Fruit fly (Drosophila melanogaster) whole organism, embryonic: Measurements from ENCODE around the gene CG44837.

Source experiments
- ATbp ChIP-seq: fragments of 200-800 bp; sonication (Bioruptor generic); optimal IDR thresholded peaks from 2 replicates; lab custom pipeline; 2017; ENCODE audit warnings: missing biosample characterization, mild to moderate bottlenecking, missing genetic modification characterization, missing genetic modification reagents
- Ada2b ChIP-seq: fragments of 200-800 bp; sonication (Bioruptor generic); IDR thresholded peaks from 2 replicates; pipeline ENCODE4 v1.3.6; 2022; ENCODE audit warnings: missing biosample characterization, missing genetic modification characterization
- Atf3 ChIP-seq: fragments of 200-800 bp; sonication (Bioruptor generic); optimal IDR thresholded peaks from 3 replicates; lab custom pipeline; 2016; ENCODE audit warnings: missing biosample characterization, missing genetic modification characterization
- Bteb2 ChIP-seq: fragments of 200-800 bp; sonication (Bioruptor generic); optimal IDR thresholded peaks from 2 replicates; lab custom pipeline; 2016; ENCODE audit warnings: missing biosample characterization, missing genetic modification characterization
- CG10147 ChIP-seq: fragments of 200-800 bp; sonication (Bioruptor generic); optimal IDR thresholded peaks from 2 replicates; lab custom pipeline; 2019; ENCODE audit warnings: missing biosample characterization, mild to moderate bottlenecking, missing genetic modification characterization, moderate library complexity
- CG1233 ChIP-seq: fragments of 200-800 bp; sonication (Bioruptor generic); optimal IDR thresholded peaks from 4 replicates; lab custom pipeline; 2018; ENCODE audit warnings: missing biosample characterization, mild to moderate bottlenecking, missing genetic modification characterization
- CG12391 ChIP-seq: fragments of 200-800 bp; sonication (Bioruptor generic); optimal IDR thresholded peaks from 3 replicates; lab custom pipeline; 2018; ENCODE audit warnings: missing biosample characterization, mild to moderate bottlenecking, missing genetic modification characterization, moderate library complexity
- CG30431 ChIP-seq: fragments of 200-800 bp; sonication (Bioruptor generic); optimal IDR thresholded peaks from 2 replicates; lab custom pipeline; 2017; ENCODE audit warnings: missing biosample characterization, missing genetic modification characterization
- CG3163 ChIP-seq: fragments of 200-800 bp; sonication (Bioruptor generic); optimal IDR thresholded peaks from 3 replicates; lab custom pipeline; 2016; ENCODE audit warnings: missing biosample characterization, missing genetic modification characterization
- CG3995 ChIP-seq: fragments of 200-800 bp; sonication (Bioruptor generic); optimal IDR thresholded peaks from 3 replicates; lab custom pipeline; 2016; ENCODE audit warnings: missing biosample characterization, missing genetic modification characterization
- CG4424 ChIP-seq: fragments of 200-800 bp; sonication (Bioruptor generic); optimal IDR thresholded peaks from 3 replicates; lab custom pipeline; 2016; ENCODE audit warnings: missing biosample characterization, missing genetic modification characterization
- CG4730 ChIP-seq: fragments of 200-800 bp; sonication (Bioruptor generic); IDR thresholded peaks from 2 replicates; pipeline ENCODE4 v1.3.6; 2022; ENCODE audit warnings: missing biosample characterization, missing genetic modification characterization
- CG6689 ChIP-seq: fragments of 200-800 bp; sonication (Bioruptor generic); IDR thresholded peaks from 2 replicates; pipeline ENCODE4 v1.3.6; 2022; ENCODE audit warnings: missing biosample characterization, missing genetic modification characterization
- CG7556 ChIP-seq: fragments of 200-800 bp; sonication (Bioruptor generic); optimal IDR thresholded peaks from 2 replicates; lab custom pipeline; 2017; ENCODE audit warnings: missing biosample characterization, mild to moderate bottlenecking, missing genetic modification characterization
- CG8944 ChIP-seq: fragments of 200-800 bp; sonication (Bioruptor generic); optimal IDR thresholded peaks from 3 replicates; lab custom pipeline; 2016; ENCODE audit warnings: missing biosample characterization, missing genetic modification characterization
- CG9609 ChIP-seq: fragments of 200-800 bp; sonication (Bioruptor generic); optimal IDR thresholded peaks from 3 replicates; lab custom pipeline; 2016; ENCODE audit warnings: missing biosample characterization, missing genetic modification characterization
- Dref ChIP-seq: fragments of 200-800 bp; sonication (Bioruptor generic); IDR thresholded peaks from 2 replicates; pipeline ENCODE4 v1.3.6; 2022; ENCODE audit warnings: missing biosample characterization, missing genetic modification characterization
- Eip74EF ChIP-seq, 2 experiments: fragments of 200-800 bp in 1 of 2; fragments of >200 bp in 1 of 2; sonication (Bioruptor generic) in 1 of 2; optimal IDR thresholded peaks; 2 replicates each; lab custom pipeline; 2017 to 2019; ENCODE audit warnings: missing biosample characterization in 2 of 2, missing genetic modification characterization in 2 of 2, mild to moderate bottlenecking in 1 of 2, moderate library complexity in 1 of 2
- Lhr ChIP-seq: fragments of 200-800 bp; sonication (Bioruptor generic); optimal IDR thresholded peaks from 3 replicates; lab custom pipeline; 2017; ENCODE audit warnings: mild to moderate bottlenecking, missing biosample characterization, missing genetic modification reagents, missing genetic modification characterization
- Sox100B ChIP-seq: fragments of 200-800 bp; sonication (Bioruptor generic); optimal IDR thresholded peaks from 3 replicates; lab custom pipeline; 2018; ENCODE audit warnings: missing biosample characterization, mild to moderate bottlenecking, missing genetic modification characterization
- ac ChIP-seq: fragments of 200-800 bp; sonication (Bioruptor generic); optimal IDR thresholded peaks from 3 replicates; lab custom pipeline; 2017; ENCODE audit warnings: missing biosample characterization, mild to moderate bottlenecking, missing genetic modification characterization
- ara ChIP-seq: fragments of 200-800 bp; sonication (Bioruptor generic); IDR thresholded peaks from 2 replicates; pipeline ENCODE4 v1.3.6; 2022; ENCODE audit warnings: missing biosample characterization, missing genetic modification characterization
- bigmax ChIP-seq: fragments of 200-800 bp; sonication (Bioruptor generic); optimal IDR thresholded peaks from 2 replicates; lab custom pipeline; 2018; ENCODE audit warnings: missing biosample characterization, mild to moderate bottlenecking, missing genetic modification characterization
- corto ChIP-seq: fragments of 200-800 bp; sonication (Bioruptor generic); optimal IDR thresholded peaks from 2 replicates; lab custom pipeline; 2016; ENCODE audit warnings: missing biosample characterization, mild to moderate bottlenecking, missing genetic modification characterization, moderate library complexity
- danr ChIP-seq: fragments of 200-800 bp; sonication (Bioruptor generic); IDR thresholded peaks from 2 replicates; pipeline ENCODE4 v1.3.6; 2022; ENCODE audit warnings: missing biosample characterization, missing genetic modification characterization
- dmrt99B ChIP-seq: fragments of 200-800 bp; sonication (Bioruptor generic); optimal IDR thresholded peaks from 2 replicates; lab custom pipeline; 2018; ENCODE audit warnings: missing biosample characterization, mild to moderate bottlenecking, missing genetic modification characterization, moderate library complexity
- exex ChIP-seq: fragments of 200-800 bp; sonication (Bioruptor generic); optimal IDR thresholded peaks from 4 replicates; lab custom pipeline; 2018; ENCODE audit warnings: missing biosample characterization, mild to moderate bottlenecking, missing genetic modification characterization, moderate library complexity
- gcm2 ChIP-seq: fragments of 200-800 bp; sonication (Bioruptor generic); optimal IDR thresholded peaks from 2 replicates; lab custom pipeline; 2016; ENCODE audit warnings: missing biosample characterization, missing genetic modification characterization
- ind ChIP-seq: fragments of 200-800 bp; sonication (Bioruptor generic); optimal IDR thresholded peaks from 3 replicates; lab custom pipeline; 2016; ENCODE audit warnings: missing biosample characterization, missing genetic modification characterization
- jumu ChIP-seq: fragments of 200-800 bp; sonication (Bioruptor generic); optimal IDR thresholded peaks from 3 replicates; lab custom pipeline; 2016; ENCODE audit warnings: missing biosample characterization, missing genetic modification characterization
- kah ChIP-seq: fragments of 200-800 bp; sonication (Bioruptor generic); optimal IDR thresholded peaks from 2 replicates; lab custom pipeline; 2018; ENCODE audit warnings: missing biosample characterization, mild to moderate bottlenecking, missing genetic modification characterization
- lilli ChIP-seq: fragments of 200-800 bp; sonication (Bioruptor generic); optimal IDR thresholded peaks from 3 replicates; lab custom pipeline; 2016; ENCODE audit warnings: missing biosample characterization, missing genetic modification characterization
- nmo ChIP-seq: fragments of 200-800 bp; sonication (Bioruptor generic); optimal IDR thresholded peaks from 2 replicates; lab custom pipeline; 2018; ENCODE audit warnings: missing biosample characterization, mild to moderate bottlenecking, missing genetic modification characterization, moderate library complexity
- pan ChIP-seq, 4 experiments: fragments of >200 bp in 3 of 4; fragments of 200-800 bp in 1 of 4; sonication (Bioruptor generic) in 1 of 4; optimal IDR thresholded peaks in 3 of 4; IDR thresholded peaks in 1 of 4; 2 replicates each; pipeline versions ENCODE4 v1.3.6 to Lab custom; 2017 to 2022; ENCODE audit warnings: missing biosample characterization in 2 of 4, missing genetic modification characterization in 2 of 4, mixed read lengths in 1 of 4
- pb ChIP-seq: fragments of 200-800 bp; sonication (Bioruptor generic); optimal IDR thresholded peaks from 3 replicates; lab custom pipeline; 2016; ENCODE audit warnings: missing biosample characterization, missing genetic modification characterization
- so ChIP-seq: fragments of 200-800 bp; sonication (Bioruptor generic); IDR thresholded peaks from 3 replicates; pipeline ENCODE4 v1.3.6; 2022; ENCODE audit warnings: missing biosample characterization, missing genetic modification characterization
- vnd ChIP-seq: fragments of 200-800 bp; sonication (Bioruptor generic); IDR thresholded peaks from 3 replicates; pipeline ENCODE4 v1.3.6; 2022; ENCODE audit warnings: missing biosample characterization, missing genetic modification characterization; ENCODE audit not compliant: partially characterized antibody

The CG44837 gene

dm6 chr3L:11966104-11966503 is 27.4 kb upstream of the CG44837 start, which contains the start of gene prc (continued):
- TF ChIP-seq pan (optimal IDR thresholded peaks at IDR 0.05; lab: Kevin White, UChicago) (no peak), pan (GFP tag; optimal IDR thresholded peaks at IDR 0.05 in 1 of 2, IDR thresholded peaks at IDR 0.05 in 1 of 2) (no peak), CG1233 (GFP tag; lab: Kevin White, UChicago) (no peak), Bteb2 (GFP tag; lab: Kevin White, UChicago) (no peak), CG4424 (GFP tag; lab: Kevin White, UChicago) (no peak), CG30431 (GFP tag; lab: Kevin White, UChicago) (no peak), ac (GFP tag; lab: Kevin White, UChicago) (no peak), corto (GFP tag; lab: Kevin White, UChicago) (no peak), pb (GFP tag; lab: Kevin White, UChicago) (no peak)

DNA sequence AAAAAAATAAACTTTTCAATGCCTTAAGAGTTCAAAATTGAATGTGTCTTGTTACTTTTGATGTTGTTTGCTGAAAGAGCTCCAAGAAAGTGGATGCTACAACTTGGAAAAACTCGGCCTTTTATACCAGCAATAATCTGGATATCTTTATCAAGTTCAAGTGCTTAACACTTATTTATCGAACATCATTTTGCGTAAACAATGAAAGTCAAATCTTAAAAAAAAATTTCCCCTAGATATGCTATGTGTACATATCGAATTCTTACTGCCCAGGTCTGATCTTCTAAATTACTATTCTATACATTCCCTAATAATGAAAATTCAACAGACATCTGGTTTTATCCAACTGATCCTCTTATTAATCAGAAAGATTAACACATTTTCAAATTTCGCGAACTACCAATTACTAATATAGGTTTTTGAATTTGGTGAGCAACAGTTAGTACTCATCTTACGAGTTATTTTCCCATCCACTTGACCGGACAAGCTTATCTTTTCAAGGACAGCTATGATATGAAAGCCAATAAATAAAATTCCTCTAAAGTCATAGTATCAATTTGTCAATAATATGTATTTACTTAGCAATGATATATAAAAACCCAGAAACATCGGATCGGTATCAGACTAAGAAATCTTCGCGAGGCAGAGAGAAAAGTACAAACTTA is 19.1 kb upstream of the CG44837 start, which contains the start of the genes CG11570 and CG43294:
Gene CG11570, minus strand, starts transcription at position 101 of the 665 bp plus-strand sequence.
Gene CG43294, plus strand, starts transcription at position 615 of the 665 bp plus-strand sequence.
- TF ChIP-seq CG7556 (GFP tag; lab: Kevin White, UChicago) (no peak), Sox100B (GFP tag; lab: Kevin White, UChicago) (no peak), Lhr (GFP tag; lab: Kevin White, UChicago) (no peak), Ada2b (GFP tag; lab: Robert Waterston, UW) (no peak), dmrt99B (no peak), ATbp (GFP tag; lab: Kevin White, UChicago) (no peak), vnd (GFP tag; lab: Robert Waterston, UW) (no peak), ara (GFP tag; lab: Robert Waterston, UW) (no peak), Eip74EF (GFP tag; optimal IDR thresholded peaks at IDR 0.05; lab: Kevin White, UChicago) (no peak)

DNA sequence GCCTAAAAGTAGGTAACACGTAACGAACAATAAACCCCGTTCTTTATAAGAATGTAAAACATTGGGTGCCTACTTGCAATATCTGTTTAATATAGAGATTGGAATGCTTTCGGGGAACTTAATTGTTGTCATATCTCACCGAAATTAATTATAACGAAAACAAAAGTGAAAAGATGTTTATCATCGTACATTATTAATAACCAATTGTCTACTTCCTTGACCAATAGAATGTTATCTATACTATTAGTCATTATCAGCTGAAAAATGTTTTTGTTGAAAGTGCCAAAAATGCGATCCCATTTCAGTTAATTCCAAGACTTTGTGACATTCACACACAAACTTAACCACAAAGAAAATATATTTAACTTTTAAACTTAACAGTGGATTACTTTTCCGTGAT is 15.1 kb upstream of the CG44837 start, which contains the start of gene CG7248:
Gene CG7248, plus strand, starts transcription at position 301 of the 400 bp plus-strand sequence.
- TF ChIP-seq bigmax (no peak), exex (tag; lab: Kevin White, UChicago) (peak; percentile 70)

dm6 chr3L:11953217-11953616 is 14.5 kb upstream of the CG44837 start, which contains the start of gene obst-G:
obst-G (minus strand) TSS chr3L:11953317.
- no peak for TF ChIP-seq CG6689
- TF ChIP-seq CG10147 (GFP tag; lab: Kevin White, UChicago): no peak
- TF ChIP-seq CG9609: no peak
- no peak for TF ChIP-seq ind (GFP tag; lab: Kevin White, UChicago)
- no peak for TF ChIP-seq CG12391 (tag; lab: Kevin White, UChicago)
- TF ChIP-seq CG8944: no peak
- TF ChIP-seq so (GFP tag; lab: Robert Waterston, UW): no peak
- TF ChIP-seq gcm2 (GFP tag; lab: Kevin White, UChicago): no peak
- no peak for TF ChIP-seq kah (GFP tag; lab: Kevin White, UChicago)
- no peak for TF ChIP-seq jumu (GFP tag; lab: Kevin White, UChicago)
- no peak for TF ChIP-seq nmo (GFP tag; lab: Kevin White, UChicago)
- TF ChIP-seq Atf3 (GFP tag; lab: Kevin White, UChicago): no peak
- TF ChIP-seq lilli (GFP tag; lab: Kevin White, UChicago): no peak
- no peak for TF ChIP-seq CG4730
- TF ChIP-seq Dref (GFP tag; lab: Robert Waterston, UW): no peak
- no peak for TF ChIP-seq CG3163
- no peak for TF ChIP-seq corto (GFP tag; lab: Kevin White, UChicago)
- TF ChIP-seq danr (GFP tag; lab: Robert Waterston, UW): no peak
- no peak for TF ChIP-seq CG3995 (GFP tag; lab: Kevin White, UChicago)
- TF ChIP-seq, all 482 proteins: peak for 0
